Fruit fly (Drosophila melanogaster) whole organism, adult: ENCODE data around the gene MSBP.

Source experiments
- Hr96 ChIP-seq: fragments of 200-800 bp; sonication (Bioruptor generic); optimal IDR thresholded peaks from 2 replicates; lab custom pipeline; 2016; ENCODE audit warnings: missing biosample characterization, missing genetic modification characterization
- kay ChIP-seq: fragments of 200-800 bp; sonication (Bioruptor generic); peaks from one replicate; lab custom pipeline; 2016; ENCODE audit warnings: missing biosample characterization, missing genetic modification characterization, borderline replicate concordance
- toe ChIP-seq: fragments of 200-800 bp; sonication (Bioruptor generic); optimal IDR thresholded peaks from 2 replicates; lab custom pipeline; 2016; ENCODE audit warnings: missing biosample characterization, missing genetic modification characterization

- no peak for TF ChIP-seq toe (GFP tag; lab: Kevin White, UChicago)
- TF ChIP-seq Hr96, result no peak
- no peak for TF ChIP-seq kay (GFP tag; lab: Kevin White, UChicago)
Measured at dm6 chrX:15869843-15870242, 20.1 kb downstream of the MSBP start, which contains the start of gene CG16952.
